Worm (Caenorhabditis elegans): ENCODE measurements around the gene ubh-2.

ubh-2 gene

DNA sequence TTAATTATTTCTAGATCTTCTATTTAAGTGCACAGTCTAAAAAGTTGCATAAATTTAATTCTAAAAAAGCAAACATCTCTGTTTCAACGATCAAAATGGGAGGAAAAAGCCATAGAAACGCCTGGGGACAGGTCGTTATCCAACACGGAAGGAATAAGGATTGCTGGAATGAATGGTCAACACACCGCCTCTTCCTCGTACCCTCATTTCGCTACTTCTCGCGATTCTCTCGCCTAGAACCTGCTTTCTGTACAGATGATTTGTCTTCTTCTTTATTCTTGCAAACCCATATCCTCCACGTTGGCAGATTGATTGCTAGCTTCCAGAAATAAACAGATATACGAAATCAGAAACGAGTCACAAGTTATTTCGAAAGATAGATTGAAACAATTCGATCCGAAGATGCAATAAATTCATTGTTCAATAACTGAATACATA, 5.3 kb upstream of the ubh-2 start, which contains the start of gene dpy-11 (continued):
- TF ChIP-seq hmg-1.1 (GFP tag; IDR thresholded peaks at IDR 0.05) (peak; percentile 45), zag-1 (tag; optimal IDR thresholded peaks at IDR 0.05) (no peak), dpl-1 (GFP tag; optimal IDR thresholded peaks at IDR 0.05) (no peak), egl-43 (GFP tag; IDR thresholded peaks at IDR 0.05) (no peak), nhr-6 (tag; optimal IDR thresholded peaks at IDR 0.05) (peak; percentile 57), ceh-82 (tag; optimal IDR thresholded peaks at IDR 0.05) (no peak), ceh-20 (GFP tag; IDR thresholded peaks at IDR 0.05) (no peak), hlh-30 (tag; optimal IDR thresholded peaks at IDR 0.05; ENCODE audit: insufficient read depth) (no peak), lin-13 (GFP tag; optimal IDR thresholded peaks at IDR 0.05) (peak; percentile 49), Y48G9A.11 (GFP tag; IDR thresholded peaks at IDR 0.05) (peak; percentile 36; the same call in 1 of the 2 replicates), fkh-10 (GFP tag; optimal IDR thresholded peaks at IDR 0.05) (no peak), hif-1 (tag; optimal IDR thresholded peaks at IDR 0.05) (peak in 1 of 2 experiments; percentile 20), Y5F2A.4 (GFP tag; optimal IDR thresholded peaks at IDR 0.05) (no peak), unc-39 (tag; optimal IDR thresholded peaks at IDR 0.05) (no peak), nhr-48 (tag; optimal IDR thresholded peaks at IDR 0.05) (peak; percentile 44), set-16 (GFP tag; IDR thresholded peaks at IDR 0.05) (no peak), ceh-28 (tag; optimal IDR thresholded peaks at IDR 0.05) (no peak), tra-1 (GFP tag; IDR thresholded peaks at IDR 0.05) (0 out of 2 replicates have a peak, but pooled peaks have one; percentile 48), R02D3.7 (tag; optimal IDR thresholded peaks at IDR 0.05) (no peak), F49E8.2 (tag; optimal IDR thresholded peaks at IDR 0.05; ENCODE audit: borderline replicate concordance) (no peak), tag-97 (GFP tag; IDR thresholded peaks at IDR 0.05) (no peak), lin-1 (GFP tag; IDR thresholded peaks at IDR 0.05) (0 out of 2 replicates have a peak, but pooled peaks have one; percentile 15), cey-2 (tag; optimal IDR thresholded peaks at IDR 0.05; ENCODE audit: borderline replicate concordance, insufficient read depth) (no peak), F26F4.8 (GFP tag; conservative IDR thresholded peaks at IDR 0.05) (no peak), ces-1 (GFP tag; optimal IDR thresholded peaks at IDR 0.05) (no peak), php-3 (GFP tag; IDR thresholded peaks at IDR 0.05) (0 out of 2 replicates have a peak, but pooled peaks have one; percentile 8), F44E2.7 (GFP tag; IDR thresholded peaks at IDR 0.05) (no peak), gei-8 (GFP tag; optimal IDR thresholded peaks at IDR 0.05) (peak; percentile 46), nhr-41 (GFP tag; IDR thresholded peaks at IDR 0.05) (no peak), zip-11 (GFP tag; IDR thresholded peaks at IDR 0.05) (no peak), mdt-29 (GFP tag; IDR thresholded peaks at IDR 0.05) (peak; percentile 49; the same call in 1 of the 2 replicates), nhr-237 (tag; optimal IDR thresholded peaks at IDR 0.05) (no peak), madf-9 (GFP tag; conservative IDR thresholded peaks at IDR 0.05) (peak; percentile 59; the same call in 1 of the 2 replicates), F37D6.2 (tag; optimal IDR thresholded peaks at IDR 0.05) (no peak), zfp-2 (tag; optimal IDR thresholded peaks at IDR 0.05) (no peak), dve-1 (tag; optimal IDR thresholded peaks at IDR 0.05; ENCODE audit: insufficient read depth) (peak; percentile 57), duxl-1 (tag; optimal IDR thresholded peaks at IDR 0.05; ENCODE audit: poor library complexity) (peak; percentile 71), nhr-11 (tag; optimal IDR thresholded peaks at IDR 0.05) (no peak), T26A8.4 (GFP tag; IDR thresholded peaks at IDR 0.05) (peak; percentile 81), vab-7 (GFP tag; IDR thresholded peaks at IDR 0.05) (no peak), ceh-44 (GFP tag; IDR thresholded peaks at IDR 0.05) (no peak), unc-130 (GFP tag; optimal IDR thresholded peaks at IDR 0.05) (no peak), nhr-28 (tag; optimal IDR thresholded peaks at IDR 0.05) (peak; percentile 36), aly-2 (tag; optimal IDR thresholded peaks at IDR 0.05) (no peak), lin-15B (tag; optimal IDR thresholded peaks at IDR 0.05) (no peak), nhr-111 (GFP tag; optimal IDR thresholded peaks at IDR 0.05) (no peak), F10B5.3 (tag; optimal IDR thresholded peaks at IDR 0.05) (no peak), dmd-9 (GFP tag; IDR thresholded peaks at IDR 0.05) (no peak), unc-62 (GFP tag; optimal IDR thresholded peaks at IDR 0.05 in 1 of 2) (no peak), unc-62 (tag; optimal IDR thresholded peaks at IDR 0.05) (no peak), nhr-76 (tag; optimal IDR thresholded peaks at IDR 0.05) (no peak)
